Fruit fly (Drosophila melanogaster) whole organism, embryonic: ENCODE results near the gene Nprl3.

Experiments used
- ATbp ChIP-seq: fragments of 200-800 bp; sonication (Bioruptor generic); optimal IDR thresholded peaks from 2 replicates; lab custom pipeline; 2017; ENCODE audit warnings: missing biosample characterization, mild to moderate bottlenecking, missing genetic modification characterization, missing genetic modification reagents
- Ada2b ChIP-seq: fragments of 200-800 bp; sonication (Bioruptor generic); IDR thresholded peaks from 2 replicates; pipeline ENCODE4 v1.3.6; 2022; ENCODE audit warnings: missing biosample characterization, missing genetic modification characterization
- Atf-2 ChIP-seq: fragments of 200-800 bp; sonication (Bioruptor generic); optimal IDR thresholded peaks from 2 replicates; lab custom pipeline; 2016; ENCODE audit warnings: missing biosample characterization, missing genetic modification characterization
- Bdp1 ChIP-seq: fragments of 200-800 bp; sonication (Bioruptor generic); optimal IDR thresholded peaks from 3 replicates; lab custom pipeline; 2016; ENCODE audit warnings: missing biosample characterization, missing genetic modification characterization
- Bteb2 ChIP-seq: fragments of 200-800 bp; sonication (Bioruptor generic); optimal IDR thresholded peaks from 2 replicates; lab custom pipeline; 2016; ENCODE audit warnings: missing biosample characterization, missing genetic modification characterization
- CG10543 ChIP-seq: fragments of 200-800 bp; sonication (Bioruptor generic); optimal IDR thresholded peaks from 3 replicates; lab custom pipeline; 2017; ENCODE audit warnings: missing biosample characterization, mild to moderate bottlenecking, missing genetic modification characterization, moderate library complexity
- CG11695 ChIP-seq: fragments of 200-800 bp; sonication (Bioruptor generic); IDR thresholded peaks from 3 replicates; pipeline ENCODE4 v1.3.6; 2022; ENCODE audit warnings: missing biosample characterization, missing genetic modification characterization
- CG11696 ChIP-seq: fragments of 200-800 bp; sonication (Bioruptor generic); IDR thresholded peaks from 2 replicates; pipeline ENCODE4 v1.3.6; 2022; ENCODE audit warnings: missing biosample characterization, missing genetic modification characterization
- CG1233 ChIP-seq: fragments of 200-800 bp; sonication (Bioruptor generic); optimal IDR thresholded peaks from 4 replicates; lab custom pipeline; 2018; ENCODE audit warnings: missing biosample characterization, mild to moderate bottlenecking, missing genetic modification characterization
- CG13287 ChIP-seq: fragments of 200-800 bp; sonication (Bioruptor generic); IDR thresholded peaks from 2 replicates; pipeline ENCODE4 v1.3.6; 2022; ENCODE audit warnings: missing biosample characterization, missing genetic modification characterization; ENCODE audit not compliant: partially characterized antibody
- CG15011 ChIP-seq: fragments of 200-800 bp; sonication (Bioruptor generic); optimal IDR thresholded peaks from 3 replicates; lab custom pipeline; 2018; ENCODE audit warnings: missing biosample characterization, mild to moderate bottlenecking, missing genetic modification characterization
- CG1603 ChIP-seq: fragments of 200-800 bp; sonication (Bioruptor generic); optimal IDR thresholded peaks from 2 replicates; lab custom pipeline; 2019; ENCODE audit warnings: missing biosample characterization, mild to moderate bottlenecking, missing genetic modification characterization, moderate library complexity
- CG17385 ChIP-seq: fragments of 200-800 bp; sonication (Bioruptor generic); optimal IDR thresholded peaks from 3 replicates; lab custom pipeline; 2018; ENCODE audit warnings: missing biosample characterization, mild to moderate bottlenecking, missing genetic modification characterization
- CG1832 ChIP-seq: fragments of 200-800 bp; sonication (Bioruptor generic); optimal IDR thresholded peaks from 2 replicates; lab custom pipeline; 2017; ENCODE audit warnings: missing biosample characterization, mild to moderate bottlenecking, missing genetic modification characterization, inconsistent platforms
- CG18764 ChIP-seq: fragments of 200-800 bp; sonication (Bioruptor generic); optimal IDR thresholded peaks from 3 replicates; lab custom pipeline; 2016; ENCODE audit warnings: missing biosample characterization, missing genetic modification characterization
- CG3065 ChIP-seq: fragments of 200-800 bp; sonication (Bioruptor generic); optimal IDR thresholded peaks from 2 replicates; lab custom pipeline; 2016; ENCODE audit warnings: missing biosample characterization, missing genetic modification characterization
- CG33213 ChIP-seq: fragments of 200-800 bp; sonication (Bioruptor generic); optimal IDR thresholded peaks from 3 replicates; lab custom pipeline; 2016; ENCODE audit warnings: missing biosample characterization, missing genetic modification characterization
- CG34224 ChIP-seq: fragments of 200-800 bp; sonication (Bioruptor generic); IDR thresholded peaks from 3 replicates; pipeline ENCODE4 v1.3.6; 2022; ENCODE audit warnings: missing biosample characterization, missing genetic modification characterization; ENCODE audit not compliant: partially characterized antibody
- CG34376 ChIP-seq: fragments of 200-800 bp; sonication (Bioruptor generic); optimal IDR thresholded peaks from 2 replicates; lab custom pipeline; 2018; ENCODE audit warnings: missing biosample characterization, mild to moderate bottlenecking, missing genetic modification characterization
- CG3726 ChIP-seq: fragments of 200-800 bp; sonication (Bioruptor generic); IDR thresholded peaks from 3 replicates; pipeline ENCODE4, ENCODE4 v1.3.6; 2022; ENCODE audit warnings: missing biosample characterization, missing genetic modification characterization
- CG4404 ChIP-seq: fragments of 200-800 bp; sonication (Bioruptor generic); IDR thresholded peaks from 2 replicates; pipeline ENCODE4 v1.3.6; 2022; ENCODE audit warnings: missing biosample characterization, missing genetic modification characterization
- CG5245 ChIP-seq: fragments of 200-800 bp; sonication (Bioruptor generic); optimal IDR thresholded peaks from 3 replicates; lab custom pipeline; 2016; ENCODE audit warnings: missing biosample characterization, missing genetic modification characterization
- CG6683 ChIP-seq: fragments of 200-800 bp; sonication (Bioruptor generic); optimal IDR thresholded peaks from 2 replicates; lab custom pipeline; 2017; ENCODE audit warnings: missing biosample characterization, mild to moderate bottlenecking, missing genetic modification characterization, missing genetic modification reagents
- CG7987 ChIP-seq: fragments of 200-800 bp; sonication (Bioruptor generic); optimal IDR thresholded peaks from 2 replicates; lab custom pipeline; 2018; ENCODE audit warnings: missing biosample characterization, mild to moderate bottlenecking, missing genetic modification characterization, moderate library complexity
- CG8359 ChIP-seq: fragments of 200-800 bp; sonication (Bioruptor generic); optimal IDR thresholded peaks from 2 replicates; lab custom pipeline; 2017; ENCODE audit warnings: missing biosample characterization, mild to moderate bottlenecking, missing genetic modification characterization, borderline replicate concordance
- CG9727 ChIP-seq: fragments of 200-800 bp; sonication (Bioruptor generic); optimal IDR thresholded peaks from 3 replicates; lab custom pipeline; 2017; ENCODE audit warnings: missing biosample characterization, mild to moderate bottlenecking, missing genetic modification characterization
- Dip3 ChIP-seq: fragments of 200-800 bp; sonication (Bioruptor generic); optimal IDR thresholded peaks from 3 replicates; lab custom pipeline; 2016; ENCODE audit warnings: missing biosample characterization, missing genetic modification characterization
- Eip74EF ChIP-seq, 2 experiments: fragments of 200-800 bp in 1 of 2; fragments of >200 bp in 1 of 2; sonication (Bioruptor generic) in 1 of 2; optimal IDR thresholded peaks; 2 replicates each; lab custom pipeline; 2017 to 2019; ENCODE audit warnings: missing biosample characterization in 2 of 2, missing genetic modification characterization in 2 of 2, mild to moderate bottlenecking in 1 of 2, moderate library complexity in 1 of 2
- Elba2 ChIP-seq: fragments of 200-800 bp; sonication (Bioruptor generic); optimal IDR thresholded peaks from 3 replicates; lab custom pipeline; 2016; ENCODE audit warnings: missing biosample characterization, missing genetic modification characterization
- Fer1 ChIP-seq: fragments of 200-800 bp; sonication (Bioruptor generic); optimal IDR thresholded peaks from 2 replicates; lab custom pipeline; 2017; ENCODE audit warnings: missing biosample characterization, mild to moderate bottlenecking, missing genetic modification characterization
- Gug ChIP-seq: fragments of 200-800 bp; sonication (Bioruptor generic); IDR thresholded peaks from 4 replicates; pipeline ENCODE4 v1.3.6; 2022; ENCODE audit warnings: missing biosample characterization, missing genetic modification characterization
- Side ChIP-seq: fragments of 200-800 bp; sonication (Bioruptor generic); optimal IDR thresholded peaks from 2 replicates; lab custom pipeline; 2016; ENCODE audit warnings: missing biosample characterization, missing genetic modification characterization
- Sry-δ ChIP-seq: fragments of 200-800 bp; sonication (Bioruptor generic); optimal IDR thresholded peaks from 2 replicates; lab custom pipeline; 2016; ENCODE audit warnings: missing biosample characterization, missing genetic modification characterization
- Xbp1 ChIP-seq: fragments of 200-800 bp; sonication (Bioruptor generic); optimal IDR thresholded peaks from 3 replicates; lab custom pipeline; 2016; ENCODE audit warnings: missing biosample characterization, mild to moderate bottlenecking, missing genetic modification characterization
- YL-1 ChIP-seq: fragments of 200-800 bp; sonication (Bioruptor generic); optimal IDR thresholded peaks from 3 replicates; lab custom pipeline; 2017; ENCODE audit warnings: missing biosample characterization, mild to moderate bottlenecking, missing genetic modification characterization
- ara ChIP-seq: fragments of 200-800 bp; sonication (Bioruptor generic); IDR thresholded peaks from 2 replicates; pipeline ENCODE4 v1.3.6; 2022; ENCODE audit warnings: missing biosample characterization, missing genetic modification characterization
- az2 ChIP-seq: fragments of 200-800 bp; sonication (Bioruptor generic); optimal IDR thresholded peaks from 3 replicates; lab custom pipeline; 2016; ENCODE audit warnings: missing biosample characterization, missing genetic modification characterization
- ci ChIP-seq: fragments of 200-800 bp; sonication (Bioruptor generic); IDR thresholded peaks from 3 replicates; pipeline ENCODE4 v1.3.6; 2022; ENCODE audit warnings: missing biosample characterization, missing genetic modification characterization
- disco-r ChIP-seq: fragments of 200-800 bp; sonication (Bioruptor generic); optimal IDR thresholded peaks from 2 replicates; lab custom pipeline; 2016; ENCODE audit warnings: missing biosample characterization, missing genetic modification characterization
- dmrt99B ChIP-seq: fragments of 200-800 bp; sonication (Bioruptor generic); optimal IDR thresholded peaks from 2 replicates; lab custom pipeline; 2018; ENCODE audit warnings: missing biosample characterization, mild to moderate bottlenecking, missing genetic modification characterization, moderate library complexity
- ind ChIP-seq: fragments of 200-800 bp; sonication (Bioruptor generic); optimal IDR thresholded peaks from 3 replicates; lab custom pipeline; 2016; ENCODE audit warnings: missing biosample characterization, missing genetic modification characterization
- lab ChIP-seq: fragments of 200-800 bp; sonication (Bioruptor generic); optimal IDR thresholded peaks from 3 replicates; lab custom pipeline; 2017; ENCODE audit warnings: missing biosample characterization, missing genetic modification characterization, mild to moderate bottlenecking, moderate library complexity, missing genetic modification reagents
- luna ChIP-seq: fragments of 200-800 bp; sonication (Bioruptor generic); optimal IDR thresholded peaks from 2 replicates; lab custom pipeline; 2016; ENCODE audit warnings: missing biosample characterization, missing genetic modification characterization
- nerfin-1 ChIP-seq: fragments of 200-800 bp; sonication (Bioruptor generic); optimal IDR thresholded peaks from 3 replicates; lab custom pipeline; 2019; ENCODE audit warnings: missing biosample characterization, mild to moderate bottlenecking, missing genetic modification characterization, moderate library complexity
- phol ChIP-seq: fragments of 200-800 bp; sonication (Bioruptor generic); optimal IDR thresholded peaks from 3 replicates; lab custom pipeline; 2018; ENCODE audit warnings: missing biosample characterization, mild to moderate bottlenecking, missing genetic modification characterization, moderate library complexity
- sisA ChIP-seq: fragments of 200-800 bp; sonication (Bioruptor generic); IDR thresholded peaks from 2 replicates; pipeline ENCODE4 v1.3.6; 2022; ENCODE audit warnings: missing biosample characterization, missing genetic modification characterization
- stwl ChIP-seq: fragments of 200-800 bp; sonication (Bioruptor generic); optimal IDR thresholded peaks from 3 replicates; lab custom pipeline; 2018; ENCODE audit warnings: missing biosample characterization, mild to moderate bottlenecking, missing genetic modification characterization, moderate library complexity
- tx ChIP-seq: fragments of 200-800 bp; sonication (Bioruptor generic); optimal IDR thresholded peaks from 2 replicates; lab custom pipeline; 2016; ENCODE audit warnings: missing biosample characterization, missing genetic modification characterization
- vvl ChIP-seq: fragments of 200-800 bp; sonication (Bioruptor generic); IDR thresholded peaks from 2 replicates; pipeline ENCODE4 v1.3.6; 2022; ENCODE audit warnings: missing biosample characterization, missing genetic modification characterization
- wdn ChIP-seq: fragments of 200-800 bp; sonication (Bioruptor generic); IDR thresholded peaks from 2 replicates; pipeline ENCODE4 v1.3.6; 2022; ENCODE audit warnings: missing biosample characterization, missing genetic modification characterization

Nprl3 gene

dm6 chr3L:13949440-13950066, 52.1 kb downstream of the Nprl3 start (continued):
- TF ChIP-seq CG1603 = no peak
- TF ChIP-seq ci (GFP tag; lab: Robert Waterston, UW) = 0 out of 3 replicates have a peak, but pooled peaks have one; percentile 51
- no peak for TF ChIP-seq YL-1 (GFP tag; lab: Kevin White, UChicago)
- TF ChIP-seq disco-r (GFP tag; lab: Kevin White, UChicago) = no peak
- no peak for TF ChIP-seq CG3065
- TF ChIP-seq ara = peak; percentile 30; the same call in 1 of the 2 replicates
- TF ChIP-seq tx = no peak
- TF ChIP-seq luna = no peak
- TF ChIP-seq CG15011 (GFP tag; lab: Kevin White, UChicago) = no peak
- TF ChIP-seq Dip3 (GFP tag; lab: Kevin White, UChicago) = no peak
- TF ChIP-seq CG34376 (GFP tag; lab: Kevin White, UChicago) = no peak
- no peak for TF ChIP-seq CG3726 (GFP tag; lab: Robert Waterston, UW)
- TF ChIP-seq CG11696 (GFP tag; lab: Robert Waterston, UW) = 0 out of 2 replicates have a peak, but pooled peaks have one; percentile 30
- no peak for TF ChIP-seq dmrt99B
- no peak for TF ChIP-seq wdn (GFP tag; lab: Robert Waterston, UW)
- peak; percentile 22 for TF ChIP-seq Xbp1 (GFP tag; lab: Kevin White, UChicago)
- no peak for TF ChIP-seq Atf-2 (GFP tag; lab: Kevin White, UChicago)
- no peak for TF ChIP-seq lab (GFP tag; lab: Kevin White, UChicago)
- no peak for TF ChIP-seq CG10543
- TF ChIP-seq Bdp1 (GFP tag; lab: Kevin White, UChicago) = no peak
- TF ChIP-seq CG13287 (GFP tag; lab: Robert Waterston, UW) = no peak
- TF ChIP-seq ATbp (GFP tag; lab: Kevin White, UChicago) = no peak
- TF ChIP-seq Ada2b (GFP tag; lab: Robert Waterston, UW) = no peak
- TF ChIP-seq stwl (tag; lab: Kevin White, UChicago) = peak; percentile 47
- no peak for TF ChIP-seq CG5245 (GFP tag; lab: Kevin White, UChicago)
- no peak for TF ChIP-seq CG6683 (GFP tag; lab: Kevin White, UChicago)
- peak; percentile 50; the same call in 2 of the 3 replicates for TF ChIP-seq CG11695 (GFP tag; lab: Robert Waterston, UW)
- peak; percentile 16 for TF ChIP-seq phol (tag; lab: Kevin White, UChicago)
- TF ChIP-seq Side (GFP tag; lab: Kevin White, UChicago) = no peak
- TF ChIP-seq sisA (GFP tag; lab: Robert Waterston, UW) = no peak
- TF ChIP-seq Fer1 (GFP tag; lab: Kevin White, UChicago) = no peak
- TF ChIP-seq vvl (GFP tag; lab: Robert Waterston, UW) = peak; percentile 45; the same call in 1 of the 2 replicates
- TF ChIP-seq nerfin-1 (tag; lab: Kevin White, UChicago) = no peak
- no peak for TF ChIP-seq CG33213
- TF ChIP-seq CG17385 (GFP tag; lab: Kevin White, UChicago) = no peak
- TF ChIP-seq CG1233 = no peak
- no peak for TF ChIP-seq Eip74EF (GFP tag; optimal IDR thresholded peaks at IDR 0.05; lab: Kevin White, UChicago)
- peak; percentile 16 for TF ChIP-seq Elba2 (GFP tag; lab: Kevin White, UChicago)
- no peak for TF ChIP-seq CG34224 (GFP tag; lab: Robert Waterston, UW)
- TF ChIP-seq CG4404 (GFP tag; lab: Robert Waterston, UW) = no peak
- TF ChIP-seq CG7987 (GFP tag; lab: Kevin White, UChicago) = no peak
- no peak for TF ChIP-seq CG8359 (GFP tag; lab: Kevin White, UChicago)
- peak; percentile 31 for TF ChIP-seq CG9727 (GFP tag; lab: Kevin White, UChicago)
- TF ChIP-seq az2 = no peak
- TF ChIP-seq Gug = no peak
- TF ChIP-seq Sry-δ (GFP tag; lab: Kevin White, UChicago) = no peak
- no peak for TF ChIP-seq CG18764 (GFP tag; lab: Kevin White, UChicago)
- TF ChIP-seq CG1832 (GFP tag; lab: Kevin White, UChicago) = peak; percentile 90
- no peak for TF ChIP-seq ind (GFP tag; lab: Kevin White, UChicago)
- no peak for TF ChIP-seq Bteb2 (GFP tag; lab: Kevin White, UChicago)
